Worm (Caenorhabditis elegans): ENCODE results near the gene fbxb-72.

Gene fbxb-72

ce11 chrV:687384-687783, 36.4 kb downstream of the fbxb-72 start, which contains the start of gene H25P19.1:
H25P19.1 (plus strand) TSS chrV:687684.
- TF ChIP-seq blmp-1 (tag; optimal IDR thresholded peaks at IDR 0.05) (peak; percentile 66), aha-1 (tag; optimal IDR thresholded peaks at IDR 0.05) (no peak)

- TF ChIP-seq elt-2 (tag; optimal IDR thresholded peaks at IDR 0.05) (peak; percentile 33), nhr-12 (tag; optimal IDR thresholded peaks at IDR 0.05) (no peak), efl-1 (optimal IDR thresholded peaks at IDR 0.05) (no peak), efl-1 (GFP tag; optimal IDR thresholded peaks at IDR 0.05 in 1 of 2) (peak in 1 of 2 experiments; percentile 15)
Measured at ce11 chrV:683858-684257, 39.9 kb downstream of the fbxb-72 start, which contains the start of gene F31F4.1. F31F4.1 (plus strand) TSS chrV:684060.

ce11 chrV:682031-682430, 41.7 kb downstream of the fbxb-72 start, which contains the start of gene srx-23:
srx-23 (plus strand) TSS chrV:682331.
- TF ChIP-seq hlh-17 (GFP tag; optimal IDR thresholded peaks at IDR 0.05; ENCODE audit: borderline replicate concordance) (no peak), lin-39 (tag; optimal IDR thresholded peaks at IDR 0.05) (no peak), pqm-1 (tag; optimal IDR thresholded peaks at IDR 0.05) (no peak), rnt-1 (tag; optimal IDR thresholded peaks at IDR 0.05) (no peak), swsn-7 (tag; optimal IDR thresholded peaks at IDR 0.05) (no peak), fos-1 (tag; optimal IDR thresholded peaks at IDR 0.05) (no peak), hpl-2 (GFP tag; optimal IDR thresholded peaks at IDR 0.05) (no peak), C16A3.4 (tag; optimal IDR thresholded peaks at IDR 0.05) (no peak), ztf-4 (tag; optimal IDR thresholded peaks at IDR 0.05) (no peak), snpc-4 (tag; optimal IDR thresholded peaks at IDR 0.05) (no peak), fkh-8 (tag; optimal IDR thresholded peaks at IDR 0.05) (peak; percentile 49), ztf-11 (tag; optimal IDR thresholded peaks at IDR 0.05) (no peak), sox-4 (tag; optimal IDR thresholded peaks at IDR 0.05) (peak; percentile 56), fkh-10 (GFP tag; optimal IDR thresholded peaks at IDR 0.05) (no peak), nhr-84 (tag; optimal IDR thresholded peaks at IDR 0.05) (no peak)

DNA sequence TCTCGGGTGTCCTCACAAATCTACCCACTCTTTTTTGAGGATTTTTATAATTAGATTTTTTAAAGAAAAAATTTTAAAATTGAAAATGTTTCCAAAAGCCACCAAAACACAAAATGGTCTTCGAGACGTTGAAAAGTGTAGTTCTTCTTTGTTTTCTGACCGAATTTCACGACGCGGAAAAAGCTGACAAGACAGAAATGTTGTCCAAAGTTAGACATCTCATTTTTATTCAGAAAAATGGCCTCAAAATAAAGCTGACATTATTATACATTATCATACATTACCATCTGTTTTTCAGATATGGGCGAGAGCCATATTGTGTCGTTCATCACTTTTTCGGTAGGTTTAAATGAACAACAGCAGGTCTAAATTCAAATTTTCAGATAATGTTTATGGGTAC, 44.1 kb downstream of the fbxb-72 start, which contains the start of gene srx-22:
Gene srx-22 (plus strand): TSS at position 301 of the 400 bp plus-strand sequence.
- TF ChIP-seq nhr-90 (tag; optimal IDR thresholded peaks at IDR 0.05; ENCODE audit: poor library complexity) (no peak), efl-1 (optimal IDR thresholded peaks at IDR 0.05) (no peak), efl-1 (GFP tag; optimal IDR thresholded peaks at IDR 0.05 in 1 of 2) (peak in 1 of 2 experiments; percentile 65)

ce11 chrV:676550-677084, 47.1 kb downstream of the fbxb-72 start, which contains the start of the genes fbxa-72 and srx-21:
fbxa-72 (minus strand) TSS chrV:676753.
srx-21 (plus strand) TSS chrV:677034.
- TF ChIP-seq fkh-8 (tag; optimal IDR thresholded peaks at IDR 0.05) (no peak), lin-13 (GFP tag; optimal IDR thresholded peaks at IDR 0.05) (no peak), nhr-85 (tag) (peak; percentile 23), egl-27 (tag; optimal IDR thresholded peaks at IDR 0.05) (no peak), blmp-1 (tag; optimal IDR thresholded peaks at IDR 0.05) (peak; percentile 50)

DNA sequence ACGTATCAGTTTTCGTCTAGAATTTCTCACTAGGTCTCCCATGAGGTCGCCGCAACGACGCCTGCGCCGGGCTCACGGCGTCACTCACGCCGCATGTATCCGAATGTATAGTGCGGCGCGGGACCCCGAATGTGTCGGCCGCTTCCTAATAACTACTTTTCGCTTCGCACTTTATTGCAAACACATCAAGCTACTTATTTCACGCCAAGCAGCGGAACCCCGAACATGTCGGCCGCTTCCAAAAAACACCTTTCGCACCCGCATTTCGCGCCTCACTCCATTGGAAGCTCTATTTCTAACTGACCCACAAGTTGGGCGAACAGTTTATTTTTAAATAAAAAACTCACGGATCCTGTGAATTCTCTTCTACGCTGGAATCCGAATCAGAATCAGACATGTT, 47.7 kb downstream of the fbxb-72 start:
- TF ChIP-seq lin-13 (GFP tag; optimal IDR thresholded peaks at IDR 0.05) (no peak), rnt-1 (tag; optimal IDR thresholded peaks at IDR 0.05) (no peak), snpc-4 (tag; optimal IDR thresholded peaks at IDR 0.05) (peak; percentile 27), nhr-11 (tag; optimal IDR thresholded peaks at IDR 0.05) (no peak)

DNA sequence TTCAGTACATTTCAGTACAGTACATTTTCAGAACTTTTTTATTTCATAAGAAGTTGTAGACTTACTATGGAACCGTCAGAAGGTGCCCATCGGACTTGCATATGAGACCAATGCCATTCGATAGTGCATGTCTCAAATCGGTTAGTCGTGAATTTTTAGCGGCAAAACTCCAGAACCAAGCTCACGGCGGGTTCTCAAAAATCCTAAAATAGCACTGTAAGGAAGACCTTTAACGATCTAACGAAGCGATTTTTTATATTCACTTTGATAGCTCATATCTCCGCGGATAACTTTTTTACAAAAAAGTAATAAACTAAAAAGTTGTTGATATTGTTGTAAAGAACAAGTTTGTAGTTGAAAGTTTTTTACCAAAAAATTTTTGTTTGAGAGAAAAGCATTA, 49.5 kb downstream of the fbxb-72 start, which contains the start of gene sru-25:
Gene sru-25 (minus strand): TSS at position 101 of the 400 bp plus-strand sequence.
- TF ChIP-seq irx-1 (tag; optimal IDR thresholded peaks at IDR 0.05) (no peak), pqm-1 (tag; optimal IDR thresholded peaks at IDR 0.05) (no peak), F16B12.6 (tag; optimal IDR thresholded peaks at IDR 0.05) (no peak), lir-3 (tag; optimal IDR thresholded peaks at IDR 0.05; ENCODE audit: poor library complexity) (no peak), Y116A8C.19 (tag; optimal IDR thresholded peaks at IDR 0.05; ENCODE audit: borderline replicate concordance) (no peak), mdl-1 (tag; optimal IDR thresholded peaks at IDR 0.05) (no peak), mep-1 (tag; optimal IDR thresholded peaks at IDR 0.05) (no peak), dsc-1 (tag; optimal IDR thresholded peaks at IDR 0.05) (no peak), hlh-17 (GFP tag; optimal IDR thresholded peaks at IDR 0.05; ENCODE audit: borderline replicate concordance) (no peak)

Data from whole organism, L1 larva.